Worm (Caenorhabditis elegans) whole organism, L4 larva: ENCODE measurements around the gene ceh-18.

Source experiments
- D1046.2 ChIP-seq: fragments of 200-800 bp; sonication (Bioruptor generic); IDR thresholded peaks from 2 replicates; pipeline ENCODE4 v1.3.6; 2022; ENCODE audit warnings: missing genetic modification characterization, missing compliant biosample characterization
- F49E8.2 ChIP-seq: sonication (generic microtip); optimal IDR thresholded peaks from 2 replicates; lab custom pipeline; 2016; ENCODE audit warnings: missing compliant biosample characterization, mild to moderate bottlenecking, missing genetic modification characterization, borderline replicate concordance
- T26A8.4 ChIP-seq: fragments of 200-800 bp; sonication (Bioruptor generic); IDR thresholded peaks from 2 replicates; pipeline ENCODE4 v1.3.6; 2022; ENCODE audit warnings: missing genetic modification characterization, missing compliant biosample characterization
- ZK337.2 ChIP-seq: fragments of 200-800 bp; sonication (Bioruptor generic); IDR thresholded peaks from 2 replicates; pipeline ENCODE4 v1.3.6; 2022; ENCODE audit warnings: missing genetic modification reagents, missing genetic modification characterization, missing compliant biosample characterization
- aha-1 ChIP-seq: fragments of 150-350 bp; peaks from one replicate; lab custom pipeline; 2014; ENCODE audit warnings: missing biosample characterization, missing genetic modification characterization
- ceh-20 ChIP-seq: fragments of 200-800 bp; sonication (Bioruptor generic); IDR thresholded peaks from 2 replicates; pipeline ENCODE4 v1.3.6; 2022; ENCODE audit warnings: missing genetic modification reagents, missing genetic modification characterization, missing compliant biosample characterization
- cey-2 ChIP-seq: sonication (generic microtip); optimal IDR thresholded peaks from 3 replicates; lab custom pipeline; 2017; ENCODE audit warnings: missing genetic modification characterization, mild to moderate bottlenecking, missing compliant biosample characterization, antibody characterized with exemption, borderline replicate concordance; ENCODE audit not compliant: insufficient read depth
- daf-12 ChIP-seq: fragments of 150-350 bp; optimal IDR thresholded peaks from 2 replicates; lab custom pipeline; 2014; ENCODE audit warnings: missing biosample characterization, missing genetic modification reagents, missing genetic modification characterization
- daf-16 ChIP-seq, 3 experiments: sonication (generic microtip); optimal IDR thresholded peaks; 2 replicates each; lab custom pipeline; 2016 to 2017; ENCODE audit warnings: missing genetic modification characterization in 3 of 3, missing genetic modification reagents in 3 of 3, mild to moderate bottlenecking in 2 of 3, missing compliant biosample characterization in 2 of 3, missing biosample characterization in 1 of 3, moderate library complexity in 1 of 3
- dmd-6 ChIP-seq: fragments of 200-800 bp; sonication (Bioruptor generic); IDR thresholded peaks from 2 replicates; pipeline ENCODE4 v1.3.6; 2022; ENCODE audit warnings: missing genetic modification reagents, missing genetic modification characterization, missing compliant biosample characterization
- dpl-1 ChIP-seq: fragments of 150-350 bp; optimal IDR thresholded peaks from 2 replicates; lab custom pipeline; 2014; ENCODE audit warnings: missing biosample characterization, missing genetic modification reagents, missing genetic modification characterization
- dve-1 ChIP-seq: sonication (generic microtip); optimal IDR thresholded peaks from 2 replicates; lab custom pipeline; 2017; ENCODE audit warnings: antibody characterized with exemption, mild to moderate bottlenecking, missing genetic modification characterization, missing compliant biosample characterization; ENCODE audit not compliant: insufficient read depth
- gei-8 ChIP-seq: fragments of 200-800 bp; sonication (Bioruptor generic); optimal IDR thresholded peaks from 2 replicates; lab custom pipeline; 2018; ENCODE audit warnings: mild to moderate bottlenecking, missing genetic modification characterization, missing compliant biosample characterization
- hif-1 ChIP-seq, 2 experiments: sonication (generic microtip); optimal IDR thresholded peaks; 2 replicates each; lab custom pipeline; 2016 to 2017; ENCODE audit warnings: missing compliant biosample characterization in 2 of 2, missing genetic modification characterization in 2 of 2, missing genetic modification reagents in 2 of 2, missing genotype in 2 of 2, mild to moderate bottlenecking in 1 of 2
- hlh-11 ChIP-seq: fragments of 200-800 bp; sonication (Bioruptor generic); optimal IDR thresholded peaks from 2 replicates; lab custom pipeline; 2018; ENCODE audit warnings: mild to moderate bottlenecking, missing genetic modification characterization, missing compliant biosample characterization
- hlh-30 ChIP-seq: sonication (generic microtip); optimal IDR thresholded peaks from 2 replicates; lab custom pipeline; 2017; ENCODE audit warnings: antibody characterized with exemption, mild to moderate bottlenecking, missing genetic modification characterization, missing compliant biosample characterization; ENCODE audit not compliant: insufficient read depth
- jun-1 ChIP-seq: fragments of 150-350 bp; optimal IDR thresholded peaks from 2 replicates; lab custom pipeline; 2014; ENCODE audit warnings: missing biosample characterization, missing genetic modification reagents, missing genetic modification characterization
- lin-1 ChIP-seq: fragments of 200-800 bp; sonication (Bioruptor generic); IDR thresholded peaks from 2 replicates; pipeline ENCODE4 v1.3.6; 2022; ENCODE audit warnings: missing genetic modification reagents, missing genetic modification characterization, missing compliant biosample characterization
- lin-13 ChIP-seq: fragments of 150-350 bp; optimal IDR thresholded peaks from 2 replicates; lab custom pipeline; 2014; ENCODE audit warnings: missing biosample characterization, missing genetic modification reagents, missing genetic modification characterization
- lin-38 ChIP-seq: fragments of 200-800 bp; sonication (Bioruptor generic); IDR thresholded peaks from 2 replicates; pipeline ENCODE4 v1.3.6; 2022; ENCODE audit warnings: missing genetic modification reagents, missing genetic modification characterization, missing compliant biosample characterization
- lin-39 ChIP-seq: fragments of 150-350 bp; optimal IDR thresholded peaks from 2 replicates; lab custom pipeline; 2014; ENCODE audit warnings: missing biosample characterization, missing genetic modification reagents, missing genetic modification characterization
- lsy-2 ChIP-seq, 2 experiments: fragments of 150-350 bp in 1 of 2; sonication (generic microtip) in 1 of 2; optimal IDR thresholded peaks; 2 replicates each; lab custom pipeline; 2014 to 2017; ENCODE audit warnings: missing biosample characterization in 2 of 2, missing genetic modification characterization in 2 of 2
- mdl-1 ChIP-seq, 2 experiments: fragments of 150-350 bp in 1 of 2; sonication (generic microtip) in 1 of 2; optimal IDR thresholded peaks; 2 replicates each; lab custom pipeline; 2014 to 2017; ENCODE audit warnings: missing biosample characterization in 2 of 2, missing genetic modification characterization in 2 of 2
- mep-1 ChIP-seq: fragments of 150-350 bp; sonication (generic microtip); optimal IDR thresholded peaks from 3 replicates; lab custom pipeline; 2014; ENCODE audit warnings: missing biosample characterization, missing genetic modification characterization
- mxl-2 ChIP-seq: fragments of 200-800 bp; sonication (Bioruptor generic); conservative IDR thresholded peaks from 2 replicates; pipeline ENCODE4 v1.3.6; 2022; ENCODE audit warnings: missing genetic modification reagents, missing genetic modification characterization, missing compliant biosample characterization
- mxl-3 ChIP-seq: fragments of 200-800 bp; sonication (Bioruptor generic); optimal IDR thresholded peaks from 2 replicates; lab custom pipeline; 2018; ENCODE audit warnings: mild to moderate bottlenecking, missing genetic modification characterization, missing compliant biosample characterization
- nhr-102 ChIP-seq: sonication (generic microtip); optimal IDR thresholded peaks from 2 replicates; lab custom pipeline; 2016; ENCODE audit warnings: mild to moderate bottlenecking, missing genetic modification characterization, moderate library complexity, missing compliant biosample characterization
- nhr-28 ChIP-seq: fragments of 150-350 bp; optimal IDR thresholded peaks from 2 replicates; lab custom pipeline; 2014; ENCODE audit warnings: missing biosample characterization, missing genetic modification characterization
- nhr-48 ChIP-seq: sonication (generic microtip); optimal IDR thresholded peaks from 2 replicates; lab custom pipeline; 2016; ENCODE audit warnings: mild to moderate bottlenecking, missing genetic modification characterization, missing compliant biosample characterization
- nhr-6 ChIP-seq: fragments of 150-350 bp; optimal IDR thresholded peaks from 2 replicates; lab custom pipeline; 2014; ENCODE audit warnings: missing biosample characterization, missing genetic modification characterization
- nhr-77 ChIP-seq: fragments of 150-350 bp; optimal IDR thresholded peaks from 2 replicates; lab custom pipeline; 2014; ENCODE audit warnings: missing biosample characterization, missing genetic modification characterization
- pha-4 ChIP-seq, 2 experiments: fragments of 150-350 bp in 1 of 2; fragments of 200-800 bp in 1 of 2; sonication (Bioruptor generic) in 1 of 2; IDR thresholded peaks in 1 of 2; optimal IDR thresholded peaks in 1 of 2; 2 replicates each; pipeline versions ENCODE4 v1.3.6 to Lab custom; 2014 to 2022; ENCODE audit warnings: missing genetic modification characterization in 2 of 2, missing genetic modification reagents in 2 of 2, missing biosample characterization in 1 of 2, missing compliant biosample characterization in 1 of 2
- php-3 ChIP-seq: fragments of 200-800 bp; sonication (Bioruptor generic); IDR thresholded peaks from 2 replicates; pipeline ENCODE4 v1.3.6; 2022; ENCODE audit warnings: missing genetic modification reagents, missing genetic modification characterization, missing compliant biosample characterization
- pqm-1 ChIP-seq: sonication (generic microtip); optimal IDR thresholded peaks from 2 replicates; lab custom pipeline; 2017; ENCODE audit warnings: missing biosample characterization, missing genetic modification characterization
- saeg-2 ChIP-seq: fragments of 200-800 bp; sonication (Bioruptor generic); IDR thresholded peaks from 2 replicates; pipeline ENCODE4 v1.3.6; 2022; ENCODE audit warnings: missing genetic modification reagents, missing genetic modification characterization, missing compliant biosample characterization
- snpc-1.2 ChIP-seq: fragments of 200-800 bp; sonication (Bioruptor generic); IDR thresholded peaks from 2 replicates; pipeline ENCODE4 v1.3.6; 2022; ENCODE audit warnings: missing genetic modification reagents, missing genetic modification characterization, missing compliant biosample characterization
- tra-1 ChIP-seq: fragments of 200-800 bp; sonication (Bioruptor generic); IDR thresholded peaks from 2 replicates; pipeline ENCODE4 v1.3.6; 2022; ENCODE audit warnings: missing genetic modification reagents, missing genetic modification characterization, missing compliant biosample characterization
- unc-62 ChIP-seq, 3 experiments: fragments of 150-350 bp in 1 of 3; sonication (generic microtip); optimal IDR thresholded peaks in 2 of 3; peaks in 1 of 3; 1 replicate in 1 of 3; 2 replicates in 2 of 3; lab custom pipeline; 2014 to 2017; ENCODE audit warnings: missing biosample characterization in 3 of 3, missing genetic modification characterization in 3 of 3, missing genetic modification reagents in 3 of 3, missing genotype in 1 of 3
- vab-7 ChIP-seq: fragments of 200-800 bp; sonication (Bioruptor generic); IDR thresholded peaks from 2 replicates; pipeline ENCODE4 v1.3.6; 2022; ENCODE audit warnings: missing genetic modification reagents, missing genetic modification characterization, missing compliant biosample characterization

The ceh-18 gene

DNA sequence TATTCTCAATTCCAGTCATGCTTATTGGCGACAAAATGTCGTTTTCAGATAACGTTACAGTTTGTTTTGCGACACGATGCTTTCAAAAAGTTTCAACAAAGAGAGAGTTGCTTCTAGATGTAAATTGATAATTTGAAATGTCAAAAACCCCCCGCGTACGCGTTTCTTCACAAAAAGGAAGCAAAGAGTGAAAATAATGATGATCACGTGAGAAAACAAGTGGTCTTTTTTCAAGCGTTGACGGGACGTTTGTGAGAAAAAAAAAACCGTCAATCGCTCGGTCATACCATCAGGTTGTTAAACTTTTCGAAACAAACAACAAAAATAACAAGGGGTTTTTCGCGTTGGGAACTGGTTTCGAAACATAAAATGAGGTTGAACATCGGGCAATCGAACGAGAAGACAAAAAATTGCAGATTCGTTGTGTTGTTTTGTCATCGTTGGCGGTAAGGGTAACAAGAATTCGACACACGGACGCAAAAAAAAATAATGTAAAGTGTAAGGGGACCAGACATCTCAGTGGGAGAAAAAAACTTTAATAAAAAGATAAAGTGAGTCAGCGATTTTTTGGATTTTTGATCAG is 25.4 kb downstream of the ceh-18 start:
- TF ChIP-seq gei-8 (GFP tag; lab: Kevin White, UChicago) (peak; percentile 36), nhr-102 (peak; percentile 67), lin-38 (GFP tag; lab: Robert Waterston, UW) (no peak), nhr-6 (tag; lab: Kevin White, UChicago) (peak; percentile 14), snpc-1.2 (GFP tag; lab: Robert Waterston, UW) (no peak), ceh-20 (GFP tag; lab: Robert Waterston, UW) (peak; percentile 74), D1046.2 (no peak), saeg-2 (peak; percentile 33; the same call in 1 of the 2 replicates), vab-7 (GFP tag; lab: Robert Waterston, UW) (no peak), dpl-1 (GFP tag; lab: Kevin White, UChicago) (peak; percentile 24), pqm-1 (tag; lab: Kevin White, UChicago) (peak; percentile 73), mxl-2 (GFP tag; lab: Robert Waterston, UW) (0 out of 2 replicates have a peak, but pooled peaks have one; percentile 25), lin-1 (GFP tag; lab: Robert Waterston, UW) (peak; percentile 84), cey-2 (tag; lab: Kevin White, UChicago) (peak; percentile 17), pha-4 (GFP tag; IDR thresholded peaks at IDR 0.05; lab: Robert Waterston, UW) (peak; percentile 22; the same call in 1 of the 2 replicates), pha-4 (tag; optimal IDR thresholded peaks at IDR 0.05; lab: Kevin White, UChicago) (peak; percentile 58), T26A8.4 (GFP tag; lab: Robert Waterston, UW) (peak; percentile 63), php-3 (peak; percentile 85), aha-1 (tag; lab: Kevin White, UChicago) (peak; percentile 62), dve-1 (tag; lab: Kevin White, UChicago) (peak; percentile 96), hlh-30 (tag; lab: Kevin White, UChicago) (peak; percentile 89), nhr-28 (tag; lab: Kevin White, UChicago) (peak; percentile 71), jun-1 (peak; percentile 5), nhr-48 (tag; lab: Kevin White, UChicago) (peak; percentile 57), tra-1 (GFP tag; lab: Robert Waterston, UW) (peak; percentile 97), hlh-11 (tag; lab: Kevin White, UChicago) (peak; percentile 94), lin-39 (tag; lab: Kevin White, UChicago) (no peak), mxl-3 (peak; percentile 2), daf-16 (GFP tag; optimal IDR thresholded peaks at IDR 0.05; lab: Kevin White, UChicago) (peak in 1 of 2 experiments; percentile 68), daf-16 (tag; optimal IDR thresholded peaks at IDR 0.05; lab: Kevin White, UChicago) (peak; percentile 98), dmd-6 (peak; percentile 96), nhr-77 (tag; lab: Kevin White, UChicago) (peak; percentile 75), hif-1 (tag; optimal IDR thresholded peaks at IDR 0.05; lab: Kevin White, UChicago) (peak in 1 of 2 experiments; percentile 67), lin-13 (GFP tag; lab: Kevin White, UChicago) (peak; percentile 21), daf-12 (tag; lab: Kevin White, UChicago) (no peak), mep-1 (peak; percentile 45), F49E8.2 (tag; lab: Kevin White, UChicago) (no peak), lsy-2 (tag; optimal IDR thresholded peaks at IDR 0.05; lab: Kevin White, UChicago) (peak in 1 of 2 experiments; percentile 44), ZK337.2 (GFP tag; lab: Robert Waterston, UW) (no peak), mdl-1 (tag; optimal IDR thresholded peaks at IDR 0.05; lab: Kevin White, UChicago) (peak in 1 of 2 experiments; percentile 62), unc-62 (GFP tag; optimal IDR thresholded peaks at IDR 0.05 in 1 of 2; lab: Kevin White, UChicago) (peak in 1 of 2 experiments; percentile 65), unc-62 (tag; optimal IDR thresholded peaks at IDR 0.05; lab: Kevin White, UChicago) (no peak)
